Worm (Caenorhabditis elegans) whole organism, young adult: ENCODE data around the gene Y39A1A.31.
A peak's percentile ranks its signal among the peaks of the same experiment; 100 is the strongest.

Experiments used
- C17E4.6 ChIP-seq: fragments of 200-800 bp; sonication (Bioruptor generic); IDR thresholded peaks from 2 replicates; pipeline ENCODE4 v1.3.6; 2022; ENCODE audit warnings: missing genetic modification reagents, missing genetic modification characterization, missing compliant biosample characterization
- D2030.7 ChIP-seq: fragments of 200-800 bp; sonication (Bioruptor generic); IDR thresholded peaks from 2 replicates; pipeline ENCODE4 v1.3.6; 2022; ENCODE audit warnings: missing genetic modification reagents, missing genetic modification characterization, missing compliant biosample characterization
- F22D6.2 ChIP-seq: sonication (generic microtip); optimal IDR thresholded peaks from 2 replicates; lab custom pipeline; 2016; ENCODE audit warnings: mild to moderate bottlenecking, missing genetic modification characterization, missing compliant biosample characterization
- F33H1.4 ChIP-seq: fragments of 200-800 bp; sonication (Bioruptor generic); IDR thresholded peaks from 2 replicates; pipeline ENCODE4 v1.3.6; 2022; ENCODE audit warnings: missing genetic modification reagents, missing genetic modification characterization, missing compliant biosample characterization
- K11D2.4 ChIP-seq: fragments of 200-800 bp; sonication (Bioruptor generic); IDR thresholded peaks from 2 replicates; pipeline ENCODE4 v1.3.6; 2022; ENCODE audit warnings: missing genetic modification reagents, missing genetic modification characterization, missing compliant biosample characterization
- K12H6.12 ChIP-seq: fragments of 200-800 bp; sonication (Bioruptor generic); optimal IDR thresholded peaks from 2 replicates; lab custom pipeline; 2018; ENCODE audit warnings: mild to moderate bottlenecking, missing genetic modification characterization, missing compliant biosample characterization
- T07F8.4 ChIP-seq: sonication (generic microtip); optimal IDR thresholded peaks from 2 replicates; lab custom pipeline; 2016; ENCODE audit warnings: mild to moderate bottlenecking, missing genetic modification characterization, moderate library complexity, missing compliant biosample characterization
- akir-1 ChIP-seq: fragments of 200-800 bp; sonication (Bioruptor generic); optimal IDR thresholded peaks from 2 replicates; lab custom pipeline; 2018; ENCODE audit warnings: mild to moderate bottlenecking, missing genetic modification characterization, moderate library complexity, missing compliant biosample characterization
- attf-5 ChIP-seq: fragments of 200-800 bp; sonication (Bioruptor generic); optimal IDR thresholded peaks from 2 replicates; lab custom pipeline; 2018; ENCODE audit warnings: mild to moderate bottlenecking, missing genetic modification characterization, missing compliant biosample characterization
- cebp-1 ChIP-seq, 2 experiments: fragments of 200-800 bp in 1 of 2; sonication (Bioruptor generic) in 1 of 2; sonication (generic microtip) in 1 of 2; IDR thresholded peaks in 1 of 2; optimal IDR thresholded peaks in 1 of 2; 2 replicates each; pipeline versions ENCODE4 v1.3.6 to Lab custom; 2017 to 2022; ENCODE audit warnings: missing compliant biosample characterization in 2 of 2, missing genetic modification characterization in 2 of 2, mild to moderate bottlenecking in 1 of 2, missing genetic modification reagents in 1 of 2, moderate library complexity in 1 of 2
- ceh-58 ChIP-seq: fragments of 200-800 bp; sonication (Bioruptor generic); IDR thresholded peaks from 2 replicates; pipeline ENCODE4 v1.3.6; 2022; ENCODE audit warnings: missing genetic modification characterization, missing compliant biosample characterization
- ceh-79 ChIP-seq: sonication (generic microtip); optimal IDR thresholded peaks from 2 replicates; lab custom pipeline; 2017; ENCODE audit warnings: mild to moderate bottlenecking, missing genetic modification characterization, missing compliant biosample characterization
- ceh-91 ChIP-seq: fragments of 200-800 bp; sonication (Bioruptor generic); IDR thresholded peaks from 2 replicates; pipeline ENCODE4 v1.3.6; 2022; ENCODE audit warnings: missing genetic modification reagents, missing genetic modification characterization, missing compliant biosample characterization
- chd-7 ChIP-seq: sonication (generic microtip); optimal IDR thresholded peaks from 2 replicates; lab custom pipeline; 2016; ENCODE audit warnings: mild to moderate bottlenecking, missing genetic modification characterization, moderate library complexity, missing compliant biosample characterization
- die-1 ChIP-seq: sonication (generic microtip); optimal IDR thresholded peaks from 2 replicates; lab custom pipeline; 2016; ENCODE audit warnings: missing genotype, mild to moderate bottlenecking, missing genetic modification characterization, missing compliant biosample characterization
- dox-1 ChIP-seq: fragments of 200-800 bp; sonication (Bioruptor generic); IDR thresholded peaks from 2 replicates; pipeline ENCODE4 v1.3.6; 2022; ENCODE audit warnings: missing genetic modification reagents, missing genetic modification characterization, missing compliant biosample characterization
- egl-44 ChIP-seq: fragments of 200-800 bp; sonication (Bioruptor generic); IDR thresholded peaks from 2 replicates; pipeline ENCODE4 v1.3.6; 2022; ENCODE audit warnings: missing genetic modification reagents, missing genetic modification characterization, missing compliant biosample characterization
- ekl-4 ChIP-seq: fragments of 200-800 bp; sonication (Bioruptor generic); IDR thresholded peaks from 2 replicates; pipeline ENCODE4 v1.3.6; 2022; ENCODE audit warnings: missing genetic modification reagents, missing genetic modification characterization, missing compliant biosample characterization
- gei-17 ChIP-seq: fragments of 200-800 bp; sonication (Bioruptor generic); optimal IDR thresholded peaks from 2 replicates; lab custom pipeline; 2018; ENCODE audit warnings: mild to moderate bottlenecking, missing genetic modification characterization, missing compliant biosample characterization
- hlh-26 ChIP-seq: fragments of 200-800 bp; sonication (Bioruptor generic); conservative IDR thresholded peaks from 2 replicates; pipeline ENCODE4 v1.3.6; 2022; ENCODE audit warnings: missing genetic modification reagents, missing genetic modification characterization, missing compliant biosample characterization
- hmg-1.2 ChIP-seq: fragments of 200-800 bp; sonication (Bioruptor generic); IDR thresholded peaks from 2 replicates; pipeline ENCODE4 v1.3.6; 2022; ENCODE audit warnings: missing genetic modification reagents, missing genetic modification characterization, missing compliant biosample characterization
- lag-1 ChIP-seq: fragments of 200-800 bp; sonication (Bioruptor generic); IDR thresholded peaks from 2 replicates; pipeline ENCODE4 v1.3.6; 2022; ENCODE audit warnings: missing genetic modification reagents, missing genetic modification characterization, missing compliant biosample characterization
- let-526 ChIP-seq: fragments of 200-800 bp; sonication (Bioruptor generic); IDR thresholded peaks from 2 replicates; pipeline ENCODE4 v1.3.6; 2022; ENCODE audit warnings: missing genetic modification reagents, missing genetic modification characterization, missing compliant biosample characterization
- lin-40 ChIP-seq: sonication (generic microtip); optimal IDR thresholded peaks from 2 replicates; lab custom pipeline; 2016; ENCODE audit warnings: missing genetic modification characterization, mild to moderate bottlenecking, missing compliant biosample characterization, missing genotype, missing genetic modification reagents
- lsl-1 ChIP-seq: fragments of 200-800 bp; sonication (Bioruptor generic); optimal IDR thresholded peaks from 2 replicates; lab custom pipeline; 2018; ENCODE audit warnings: mild to moderate bottlenecking, missing genetic modification characterization, moderate library complexity, missing compliant biosample characterization
- lsy-27 ChIP-seq: sonication (generic microtip); optimal IDR thresholded peaks from 2 replicates; lab custom pipeline; 2017; ENCODE audit warnings: missing genetic modification characterization, mild to moderate bottlenecking, missing compliant biosample characterization, antibody characterized with exemption, missing genotype, borderline replicate concordance; ENCODE audit not compliant: insufficient read depth
- mcd-1 ChIP-seq: fragments of 200-800 bp; sonication (Bioruptor generic); IDR thresholded peaks from 2 replicates; pipeline ENCODE4 v1.3.6; 2022; ENCODE audit warnings: missing genetic modification reagents, missing genetic modification characterization, missing compliant biosample characterization
- nfya-2 ChIP-seq: fragments of 200-800 bp; sonication (Bioruptor generic); IDR thresholded peaks from 2 replicates; pipeline ENCODE4 v1.3.6; 2022; ENCODE audit warnings: missing genetic modification reagents, missing genetic modification characterization, missing compliant biosample characterization
- nfyb-1 ChIP-seq: fragments of 200-800 bp; sonication (Bioruptor generic); IDR thresholded peaks from 2 replicates; pipeline ENCODE4 v1.3.6; 2022; ENCODE audit warnings: missing genetic modification reagents, missing genetic modification characterization, missing compliant biosample characterization
- nhr-120 ChIP-seq: fragments of 200-800 bp; sonication (Bioruptor generic); IDR thresholded peaks from 2 replicates; pipeline ENCODE4 v1.3.6; 2022; ENCODE audit warnings: missing genetic modification characterization, missing compliant biosample characterization
- pha-4 ChIP-seq: fragments of 150-350 bp; sonication (generic microtip); optimal IDR thresholded peaks from 2 replicates; lab custom pipeline; 2014; ENCODE audit warnings: missing biosample characterization, missing genetic modification reagents, missing genetic modification characterization
- snpc-4 ChIP-seq, 5 experiments: fragments of 150-350 bp in 1 of 5; sonication (generic microtip) in 4 of 5; optimal IDR thresholded peaks; 2 replicates each; lab custom pipeline; 2014 to 2018; ENCODE audit warnings: missing genetic modification characterization in 5 of 5, missing biosample characterization in 3 of 5, antibody characterized with exemption in 2 of 5, mild to moderate bottlenecking in 2 of 5, missing compliant biosample characterization in 2 of 5, missing genotype in 2 of 5, moderate library complexity in 2 of 5, missing genetic modification reagents in 1 of 5
- tbp1 ChIP-seq: fragments of 200-800 bp; sonication (Bioruptor generic); optimal IDR thresholded peaks from 2 replicates; lab custom pipeline; 2018; ENCODE audit warnings: mild to moderate bottlenecking, missing genetic modification characterization, missing compliant biosample characterization
- tlf-1 ChIP-seq: fragments of 200-800 bp; sonication (Bioruptor generic); optimal IDR thresholded peaks from 2 replicates; lab custom pipeline; 2018; ENCODE audit warnings: mild to moderate bottlenecking, missing genetic modification characterization, missing compliant biosample characterization
- ztf-25 ChIP-seq: fragments of 200-800 bp; sonication (Bioruptor generic); IDR thresholded peaks from 2 replicates; pipeline ENCODE4 v1.3.6; 2022; ENCODE audit warnings: missing genetic modification reagents, missing genetic modification characterization, missing compliant biosample characterization
- ztf-26 ChIP-seq: sonication (generic microtip); optimal IDR thresholded peaks from 2 replicates; lab custom pipeline; 2017; ENCODE audit warnings: missing genetic modification characterization, missing compliant biosample characterization
- ztf-28 ChIP-seq: fragments of 200-800 bp; sonication (Bioruptor generic); IDR thresholded peaks from 2 replicates; pipeline ENCODE4 v1.3.6; 2022; ENCODE audit warnings: missing genetic modification reagents, missing genetic modification characterization, missing compliant biosample characterization
- ztf-6 ChIP-seq: fragments of 200-800 bp; sonication (Bioruptor generic); IDR thresholded peaks from 2 replicates; pipeline ENCODE4 v1.3.6; 2022; ENCODE audit warnings: missing genetic modification reagents, missing genetic modification characterization, missing compliant biosample characterization

Y39A1A.31 gene

ce11 chrIII:10653479-10653878 lies 35.5 kb downstream of the Y39A1A.31 start:
- no peak for TF ChIP-seq ztf-6 (GFP tag; lab: Robert Waterston, UW)
- no peak for TF ChIP-seq F22D6.2 (tag; lab: Kevin White, UChicago)
- TF ChIP-seq ekl-4 (GFP tag; lab: Robert Waterston, UW) = no peak
- TF ChIP-seq ztf-25 = no peak
- TF ChIP-seq tbp1 = no peak
- no peak for TF ChIP-seq lsy-27
- TF ChIP-seq die-1 = no peak
- no peak for TF ChIP-seq nhr-120 (GFP tag; lab: Robert Waterston, UW)

ce11 chrIII:10652833-10653232 lies 36.1 kb downstream of the Y39A1A.31 start:
- no peak for TF ChIP-seq akir-1 (GFP tag; lab: Kevin White, UChicago)
- TF ChIP-seq dox-1 = no peak

- TF ChIP-seq lin-40 = peak; percentile 26
- peak; percentile 99 for TF ChIP-seq hmg-1.2 (GFP tag; lab: Robert Waterston, UW)
- peak; percentile 18 for TF ChIP-seq attf-5 (GFP tag; lab: Kevin White, UChicago)
- TF ChIP-seq mcd-1 = peak; percentile 45; the same call in 1 of the 2 replicates
- TF ChIP-seq cebp-1 (GFP tag; IDR thresholded peaks at IDR 0.05; lab: Robert Waterston, UW) = no peak
- peak; percentile 40 for TF ChIP-seq cebp-1 (tag; optimal IDR thresholded peaks at IDR 0.05; lab: Kevin White, UChicago)
- TF ChIP-seq K11D2.4 (GFP tag; lab: Robert Waterston, UW) = no peak
- no peak for TF ChIP-seq pha-4 (tag; lab: Kevin White, UChicago)
- no peak for TF ChIP-seq D2030.7 (GFP tag; lab: Robert Waterston, UW)
- TF ChIP-seq lsl-1 (GFP tag; lab: Kevin White, UChicago) = no peak
- 0 out of 2 replicates have a peak, but pooled peaks have one; percentile 23 for TF ChIP-seq egl-44
- no peak for TF ChIP-seq T07F8.4
- no peak for TF ChIP-seq gei-17 (GFP tag; lab: Kevin White, UChicago)
- TF ChIP-seq nfyb-1 = peak; percentile 52; the same call in 1 of the 2 replicates
- peak; percentile 12 for TF ChIP-seq ceh-79 (tag; lab: Kevin White, UChicago)
- TF ChIP-seq ztf-28 (GFP tag; lab: Robert Waterston, UW) = no peak
- TF ChIP-seq hlh-26 (GFP tag; lab: Robert Waterston, UW) = no peak
- no peak for TF ChIP-seq tlf-1
- no peak for TF ChIP-seq snpc-4 (GFP tag; optimal IDR thresholded peaks at IDR 0.05; lab: Kevin White, UChicago)
- TF ChIP-seq snpc-4 (tag; optimal IDR thresholded peaks at IDR 0.05; lab: Kevin White, UChicago) = no peak
- TF ChIP-seq K12H6.12 (tag; lab: Kevin White, UChicago) = peak; percentile 9
- no peak for TF ChIP-seq chd-7 (tag; lab: Kevin White, UChicago)
- no peak for TF ChIP-seq C17E4.6
- TF ChIP-seq die-1 = no peak
- no peak for TF ChIP-seq F33H1.4 (GFP tag; lab: Robert Waterston, UW)
- TF ChIP-seq ceh-58 (GFP tag; lab: Robert Waterston, UW) = no peak
These were observed 37.3 kb downstream of the Y39A1A.31 start for ce11 chrIII:10651634-10652033.

- TF ChIP-seq nfya-2 (GFP tag; lab: Robert Waterston, UW) (no peak), pha-4 (tag; lab: Kevin White, UChicago) (no peak), let-526 (no peak), ceh-91 (GFP tag; lab: Robert Waterston, UW) (no peak), lag-1 (GFP tag; lab: Robert Waterston, UW) (no peak), ztf-26 (tag; lab: Kevin White, UChicago) (no peak), gei-17 (GFP tag; lab: Kevin White, UChicago) (no peak)
These were observed 39.7 kb downstream of the Y39A1A.31 start, which contains the start of gene emg-1 for ce11 chrIII:10649219-10649618. Gene emg-1 (plus strand): TSS chrIII:10649519.
